Fruit fly (Drosophila melanogaster) whole organism: ENCODE results near the gene Fhos.

Experiments
- CG8478 ChIP-seq: fragments of >200 bp; optimal IDR thresholded peaks from 2 replicates; lab custom pipeline; 2018; ENCODE audit warnings: inconsistent platforms
- Dll ChIP-seq: fragments of >200 bp; optimal IDR thresholded peaks from 2 replicates; lab custom pipeline; 2017
- EcR ChIP-seq, 2 experiments: fragments of >200 bp; optimal IDR thresholded peaks; 2 replicates each; lab custom pipeline; 2017; ENCODE audit warnings: missing biosample characterization in 2 of 2, missing genetic modification characterization in 2 of 2, missing genetic modification reagents in 2 of 2
- pan ChIP-seq: fragments of >200 bp; optimal IDR thresholded peaks from 2 replicates; lab custom pipeline; 2017
- psq ChIP-seq: fragments of >200 bp; optimal IDR thresholded peaks from 2 replicates; lab custom pipeline; 2017
- usp ChIP-seq: fragments of >200 bp; optimal IDR thresholded peaks from 2 replicates; lab custom pipeline; 2017; ENCODE audit warnings: missing biosample characterization, missing genetic modification characterization, mixed read lengths

The Fhos gene

dm6 chr3L:8725252-8725651 lies 28.2 kb upstream of the Fhos start:
- TF ChIP-seq pan (no peak), usp (GFP tag; lab: Kevin White, UChicago) (no peak), CG8478 (lab: Kevin White, UChicago) (no peak), EcR (GFP tag; optimal IDR thresholded peaks at IDR 0.05; lab: Kevin White, UChicago) (no peak), Dll (no peak), psq (no peak)

- TF ChIP-seq CG8478 (lab: Kevin White, UChicago): no peak
- no peak for TF ChIP-seq EcR (GFP tag; optimal IDR thresholded peaks at IDR 0.05; lab: Kevin White, UChicago)
- TF ChIP-seq Dll: no peak
- no peak for TF ChIP-seq psq
- no peak for TF ChIP-seq usp (GFP tag; lab: Kevin White, UChicago)
- no peak for TF ChIP-seq pan
Measured at dm6 chr3L:8725674-8726073, 27.7 kb upstream of the Fhos start, which contains the start of gene CG43965. CG43965 (minus strand) TSS chr3L:8725774.

dm6 chr3L:8726317-8726841 lies 27.0 kb upstream of the Fhos start, which contains the start of gene Cp18:
Cp18 (plus strand) TSS chr3L:8726791.
- TF ChIP-seq Dll (no peak), usp (GFP tag; lab: Kevin White, UChicago) (no peak), psq (no peak), CG8478 (lab: Kevin White, UChicago) (no peak), EcR (GFP tag; optimal IDR thresholded peaks at IDR 0.05; lab: Kevin White, UChicago) (no peak), pan (no peak)

- TF ChIP-seq psq (no peak), usp (GFP tag; lab: Kevin White, UChicago) (no peak), EcR (GFP tag; optimal IDR thresholded peaks at IDR 0.05; lab: Kevin White, UChicago) (no peak), CG8478 (lab: Kevin White, UChicago) (no peak), pan (no peak), Dll (no peak)
Measured at dm6 chr3L:8728181-8728580, 25.2 kb upstream of the Fhos start, which contains the start of gene Cp15. Cp15 (plus strand) TSS chr3L:8728481.

- TF ChIP-seq Dll: no peak
- TF ChIP-seq EcR (GFP tag; optimal IDR thresholded peaks at IDR 0.05; lab: Kevin White, UChicago): no peak
- TF ChIP-seq usp (GFP tag; lab: Kevin White, UChicago): no peak
- no peak for TF ChIP-seq CG8478 (lab: Kevin White, UChicago)
- TF ChIP-seq psq: no peak
- no peak for TF ChIP-seq pan
Measured at dm6 chr3L:8729565-8729964, 23.9 kb upstream of the Fhos start, which contains the start of gene Cp19. Cp19 (plus strand) TSS chr3L:8729865.

dm6 chr3L:8731494-8731994 lies 21.9 kb upstream of the Fhos start, which contains the start of gene Cp16:
Cp16 (plus strand) TSS chr3L:8731944.
- no peak for TF ChIP-seq pan
- TF ChIP-seq CG8478 (lab: Kevin White, UChicago): no peak

dm6 chr3L:8741051-8741468 lies 12.4 kb upstream of the Fhos start:
- TF ChIP-seq Dll (no peak), usp (GFP tag; lab: Kevin White, UChicago) (no peak), pan (no peak), EcR (GFP tag; optimal IDR thresholded peaks at IDR 0.05; lab: Kevin White, UChicago) (no peak), CG8478 (lab: Kevin White, UChicago) (no peak)

- TF ChIP-seq pan (no peak), Dll (no peak), EcR (GFP tag; optimal IDR thresholded peaks at IDR 0.05; lab: Kevin White, UChicago) (no peak), CG8478 (lab: Kevin White, UChicago) (no peak), usp (GFP tag; lab: Kevin White, UChicago) (no peak), psq (no peak)
Measured at dm6 chr3L:8745210-8745609, 8.2 kb upstream of the Fhos start, which contains the start of gene Prm. Prm (minus strand) TSS chr3L:8745310.

dm6 chr3L:8746519-8746918 lies 6.9 kb upstream of the Fhos start:
- no peak for TF ChIP-seq EcR (GFP tag; optimal IDR thresholded peaks at IDR 0.05; lab: Kevin White, UChicago)
- no peak for TF ChIP-seq pan
- no peak for TF ChIP-seq psq
- TF ChIP-seq CG8478 (lab: Kevin White, UChicago): no peak
- TF ChIP-seq usp (GFP tag; lab: Kevin White, UChicago): no peak
- no peak for TF ChIP-seq Dll

- TF ChIP-seq usp (GFP tag; lab: Kevin White, UChicago) (no peak), pan (no peak), CG8478 (lab: Kevin White, UChicago) (no peak), psq (no peak), Dll (no peak), EcR (GFP tag; optimal IDR thresholded peaks at IDR 0.05; lab: Kevin White, UChicago) (no peak)
Measured at dm6 chr3L:8748323-8748722, 5.1 kb upstream of the Fhos start.

dm6 chr3L:8748839-8749238 lies 4.6 kb upstream of the Fhos start:
- TF ChIP-seq pan (no peak), EcR (GFP tag; optimal IDR thresholded peaks at IDR 0.05; lab: Kevin White, UChicago) (no peak), CG8478 (lab: Kevin White, UChicago) (no peak), Dll (no peak), psq (no peak), usp (GFP tag; lab: Kevin White, UChicago) (no peak)

- TF ChIP-seq psq: no peak
- no peak for TF ChIP-seq EcR (GFP tag; optimal IDR thresholded peaks at IDR 0.05; lab: Kevin White, UChicago)
- no peak for TF ChIP-seq pan
- no peak for TF ChIP-seq Dll
- no peak for TF ChIP-seq CG8478 (lab: Kevin White, UChicago)
Measured at dm6 chr3L:8749676-8750654, 3.5 kb upstream of the Fhos start, which contains the start of gene CG13306. CG13306 (minus strand) TSS chr3L:8749726.
